Worm (Caenorhabditis elegans) whole organism, early embryonic: ENCODE measurements around the gene spp-1.

Experiments
- aly-1 ChIP-seq: sonication (generic microtip); optimal IDR thresholded peaks from 2 replicates; lab custom pipeline; 2016; ENCODE audit warnings: missing genetic modification characterization, missing compliant biosample characterization
- ama-1 ChIP-seq: fragments of 150-350 bp; optimal IDR thresholded peaks from 2 replicates; lab custom pipeline; 2014
- flt-1 ChIP-seq: fragments of 200-800 bp; sonication (Bioruptor generic); IDR thresholded peaks from 2 replicates; pipeline ENCODE4 v1.3.6; 2022; ENCODE audit warnings: missing genetic modification characterization, missing compliant biosample characterization
- hmbx-1 ChIP-seq: sonication (generic microtip); optimal IDR thresholded peaks from 2 replicates; lab custom pipeline; 2016; ENCODE audit warnings: mild to moderate bottlenecking, missing genetic modification characterization, missing compliant biosample characterization
- hmg-4 ChIP-seq: fragments of 200-800 bp; sonication (Bioruptor generic); optimal IDR thresholded peaks from 2 replicates; lab custom pipeline; 2018; ENCODE audit warnings: mild to moderate bottlenecking, missing genetic modification characterization, missing compliant biosample characterization
- hnd-1 ChIP-seq: sonication (generic microtip); optimal IDR thresholded peaks from 2 replicates; lab custom pipeline; 2016; ENCODE audit warnings: missing genetic modification characterization, missing compliant biosample characterization
- tbx-37 ChIP-seq: fragments of 200-800 bp; sonication (Bioruptor generic); conservative IDR thresholded peaks from 2 replicates; pipeline ENCODE4 v1.3.6; 2022; ENCODE audit warnings: missing genetic modification reagents, missing genetic modification characterization, missing compliant biosample characterization

DNA sequence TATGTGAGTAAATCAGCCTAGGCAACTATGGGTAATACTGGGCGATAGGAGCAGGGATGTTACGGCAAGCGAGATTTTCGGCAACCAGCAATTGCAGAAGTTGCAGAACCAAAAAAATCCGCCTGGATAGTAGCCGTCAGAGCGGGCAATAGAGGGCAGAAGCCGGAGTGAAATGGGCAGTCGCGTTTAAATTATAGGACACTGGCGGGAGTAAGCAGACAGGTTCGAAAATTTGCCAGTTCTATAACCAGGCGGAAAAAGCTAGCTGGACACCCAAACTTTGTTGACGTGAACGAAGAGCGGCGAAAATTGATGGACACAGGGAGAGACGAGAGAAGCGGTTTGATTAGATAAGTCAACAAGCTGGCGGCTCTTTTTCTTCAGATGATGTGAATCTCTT is 4.4 kb upstream of the spp-1 start:
- no peak for TF ChIP-seq tbx-37 (GFP tag; lab: Robert Waterston, UW)
- no peak for TF ChIP-seq flt-1 (GFP tag; lab: Robert Waterston, UW)
- TF ChIP-seq ama-1 (lab: Kevin White, UChicago), result no peak
- no peak for TF ChIP-seq hnd-1
- no peak for TF ChIP-seq hmbx-1 (tag; lab: Kevin White, UChicago)
- no peak for TF ChIP-seq hmg-4 (GFP tag; lab: Kevin White, UChicago)
- no peak for TF ChIP-seq aly-1 (tag; lab: Kevin White, UChicago)
